Worm (Caenorhabditis elegans) whole organism, early embryonic: ENCODE data around the gene mrps-14.

Source experiments
- ama-1 ChIP-seq: fragments of 150-350 bp; optimal IDR thresholded peaks from 2 replicates; lab custom pipeline; 2014
- ceh-13 ChIP-seq: fragments of 200-800 bp; sonication (Bioruptor generic); optimal IDR thresholded peaks from 2 replicates; lab custom pipeline; 2018; ENCODE audit warnings: mild to moderate bottlenecking, missing genetic modification characterization, missing compliant biosample characterization
- flt-1 ChIP-seq: fragments of 200-800 bp; sonication (Bioruptor generic); IDR thresholded peaks from 2 replicates; pipeline ENCODE4 v1.3.6; 2022; ENCODE audit warnings: missing genetic modification characterization, missing compliant biosample characterization
- hmbx-1 ChIP-seq: sonication (generic microtip); optimal IDR thresholded peaks from 2 replicates; lab custom pipeline; 2016; ENCODE audit warnings: mild to moderate bottlenecking, missing genetic modification characterization, missing compliant biosample characterization
- hnd-1 ChIP-seq: sonication (generic microtip); optimal IDR thresholded peaks from 2 replicates; lab custom pipeline; 2016; ENCODE audit warnings: missing genetic modification characterization, missing compliant biosample characterization
- scrt-1 ChIP-seq: fragments of 200-800 bp; sonication (Bioruptor generic); IDR thresholded peaks from 2 replicates; pipeline ENCODE4 v1.3.6; 2022; ENCODE audit warnings: missing genetic modification characterization, missing compliant biosample characterization
- sea-1 ChIP-seq: fragments of 200-800 bp; sonication (Bioruptor generic); conservative IDR thresholded peaks from 2 replicates; pipeline ENCODE4 v1.3.6; 2022; ENCODE audit warnings: missing genetic modification characterization, missing compliant biosample characterization
- tbx-11 ChIP-seq: fragments of 200-800 bp; sonication (Bioruptor generic); IDR thresholded peaks from 2 replicates; pipeline ENCODE4 v1.3.6; 2022; ENCODE audit warnings: missing genetic modification characterization, missing compliant biosample characterization
- tbx-37 ChIP-seq: fragments of 200-800 bp; sonication (Bioruptor generic); conservative IDR thresholded peaks from 2 replicates; pipeline ENCODE4 v1.3.6; 2022; ENCODE audit warnings: missing genetic modification reagents, missing genetic modification characterization, missing compliant biosample characterization
- tra-4 ChIP-seq: sonication (generic microtip); optimal IDR thresholded peaks from 2 replicates; lab custom pipeline; 2017; ENCODE audit warnings: missing genetic modification characterization, missing compliant biosample characterization

DNA sequence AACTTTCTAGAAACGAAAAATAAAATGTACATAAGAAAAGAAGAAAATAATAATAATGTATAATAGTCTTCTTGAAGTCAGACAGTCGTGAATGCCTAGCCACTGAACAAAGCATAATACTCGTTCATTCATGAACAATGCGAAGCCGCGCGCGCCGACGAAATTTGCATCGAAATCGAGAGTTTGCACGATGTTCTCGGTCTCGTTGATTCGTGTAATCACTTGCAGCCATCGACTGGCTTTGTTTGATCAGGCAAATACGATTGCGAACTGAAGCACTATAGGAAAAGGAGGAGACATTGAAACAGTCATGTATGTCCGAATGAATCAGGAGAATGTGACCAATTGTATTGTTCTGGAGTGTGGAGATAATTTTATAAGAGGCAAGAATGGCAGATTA is 38.5 kb downstream of the mrps-14 start:
- TF ChIP-seq sea-1 (GFP tag; lab: Robert Waterston, UW) (no peak), flt-1 (GFP tag; lab: Robert Waterston, UW) (no peak), tbx-37 (GFP tag; lab: Robert Waterston, UW) (no peak), ceh-13 (no peak), tbx-11 (GFP tag; lab: Robert Waterston, UW) (no peak), tra-4 (tag; lab: Kevin White, UChicago) (no peak), ama-1 (lab: Kevin White, UChicago) (no peak), scrt-1 (GFP tag; lab: Robert Waterston, UW) (no peak), hmbx-1 (no peak), hnd-1 (tag; lab: Kevin White, UChicago) (no peak)
